Worm (Caenorhabditis elegans) whole organism, midembryonic: Measurements from ENCODE around the gene fipr-10.

Source experiments
- T22C8.4 ChIP-seq: fragments of 200-800 bp; sonication (Bioruptor generic); IDR thresholded peaks from 2 replicates; pipeline ENCODE4 v1.3.6; 2022; ENCODE audit warnings: missing genetic modification characterization, missing compliant biosample characterization
- cog-1 ChIP-seq: sonication (generic microtip); optimal IDR thresholded peaks from 2 replicates; lab custom pipeline; 2016; ENCODE audit warnings: missing genetic modification characterization, missing compliant biosample characterization
- flt-1 ChIP-seq: fragments of 200-800 bp; sonication (Bioruptor generic); IDR thresholded peaks from 2 replicates; pipeline ENCODE4 v1.3.6; 2022; ENCODE audit warnings: missing genetic modification characterization, missing compliant biosample characterization
- klf-2 ChIP-seq: fragments of 200-800 bp; sonication (Bioruptor generic); conservative IDR thresholded peaks from 2 replicates; pipeline ENCODE4 v1.3.6; 2022; ENCODE audit warnings: missing genetic modification reagents, missing genetic modification characterization, missing compliant biosample characterization
- med-1 ChIP-seq: sonication (generic microtip); optimal IDR thresholded peaks from 2 replicates; lab custom pipeline; 2017; ENCODE audit warnings: missing genetic modification characterization, mild to moderate bottlenecking, missing compliant biosample characterization, antibody characterized with exemption, missing genetic modification reagents; ENCODE audit not compliant: insufficient read depth
- ref-1 ChIP-seq: fragments of 200-800 bp; sonication (Bioruptor generic); conservative IDR thresholded peaks from 2 replicates; pipeline ENCODE4 v1.3.6; 2022; ENCODE audit warnings: missing genetic modification reagents, missing genetic modification characterization, missing compliant biosample characterization
- tab-1 ChIP-seq: fragments of 200-800 bp; sonication (Bioruptor generic); IDR thresholded peaks from 2 replicates; pipeline ENCODE4 v1.3.6; 2022; ENCODE audit warnings: missing genetic modification characterization, missing compliant biosample characterization
- ztf-23 ChIP-seq: fragments of 200-800 bp; sonication (Bioruptor generic); IDR thresholded peaks from 2 replicates; pipeline ENCODE4 v1.3.6; 2022; ENCODE audit warnings: missing genetic modification reagents, missing genetic modification characterization, missing compliant biosample characterization
- ztf-29 ChIP-seq: fragments of 200-800 bp; sonication (Bioruptor generic); IDR thresholded peaks from 2 replicates; pipeline ENCODE4 v1.3.6; 2022; ENCODE audit warnings: missing genetic modification reagents, missing genetic modification characterization, missing compliant biosample characterization

- TF ChIP-seq T22C8.4 (GFP tag; lab: Robert Waterston, UW) (no peak), ztf-23 (GFP tag; lab: Robert Waterston, UW) (no peak), med-1 (GFP tag; lab: Kevin White, UChicago) (no peak), flt-1 (no peak), klf-2 (GFP tag; lab: Robert Waterston, UW) (no peak), ztf-29 (GFP tag; lab: Robert Waterston, UW) (no peak), cog-1 (no peak), tab-1 (GFP tag; lab: Robert Waterston, UW) (no peak), ref-1 (GFP tag; lab: Robert Waterston, UW) (no peak)
Measured at ce11 chrV:9871339-9871738, 42.6 kb upstream of the fipr-10 start, which contains the start of gene srab-18.
